Worm (Caenorhabditis elegans) whole organism, young adult: ENCODE results near the gene nhr-51.
"Not testable (repeated sequence)": the region's sequence is repeated elsewhere in the genome, so short reads cannot be mapped to it uniquely, and the experiment has no call there.

Experiments
- B0261.1 ChIP-seq: sonication (generic microtip); optimal IDR thresholded peaks from 2 replicates; lab custom pipeline; 2016; ENCODE audit warnings: mild to moderate bottlenecking, missing genetic modification characterization, moderate library complexity, missing compliant biosample characterization
- F33H1.4 ChIP-seq: fragments of 200-800 bp; sonication (Bioruptor generic); IDR thresholded peaks from 2 replicates; pipeline ENCODE4 v1.3.6; 2022; ENCODE audit warnings: missing genetic modification reagents, missing genetic modification characterization, missing compliant biosample characterization
- Y79H2A.3 ChIP-seq: fragments of 200-800 bp; sonication (Bioruptor generic); conservative IDR thresholded peaks from 2 replicates; pipeline ENCODE4 v1.3.6; 2022; ENCODE audit warnings: missing genetic modification reagents, missing genetic modification characterization, missing compliant biosample characterization
- Y95B8A.8 ChIP-seq: fragments of 200-800 bp; sonication (Bioruptor generic); IDR thresholded peaks from 2 replicates; pipeline ENCODE4 v1.3.6; 2022; ENCODE audit warnings: missing genetic modification reagents, missing genetic modification characterization, missing compliant biosample characterization
- akir-1 ChIP-seq: fragments of 200-800 bp; sonication (Bioruptor generic); optimal IDR thresholded peaks from 2 replicates; lab custom pipeline; 2018; ENCODE audit warnings: mild to moderate bottlenecking, missing genetic modification characterization, moderate library complexity, missing compliant biosample characterization
- ama-1 ChIP-seq, 3 experiments: fragments of 150-350 bp in 1 of 3; sonication (generic microtip) in 2 of 3; optimal IDR thresholded peaks; 2 replicates each; lab custom pipeline; 2014 to 2018; ENCODE audit warnings: missing biosample characterization in 2 of 3, missing genetic modification characterization in 2 of 3, missing genetic modification reagents in 2 of 3
- aptf-2 ChIP-seq: fragments of 200-800 bp; sonication (Bioruptor generic); conservative IDR thresholded peaks from 2 replicates; pipeline ENCODE4 v1.3.6; 2022; ENCODE audit warnings: missing genetic modification reagents, missing genetic modification characterization, missing compliant biosample characterization
- aptf-3 ChIP-seq: fragments of 200-800 bp; sonication (Bioruptor generic); IDR thresholded peaks from 2 replicates; pipeline ENCODE4 v1.3.6; 2022; ENCODE audit warnings: missing genetic modification characterization, missing compliant biosample characterization
- athp-1 ChIP-seq: sonication (generic microtip); optimal IDR thresholded peaks from 2 replicates; lab custom pipeline; 2017; ENCODE audit warnings: mild to moderate bottlenecking, missing genetic modification characterization, missing compliant biosample characterization
- bed-1 ChIP-seq: fragments of 200-800 bp; sonication (Bioruptor generic); IDR thresholded peaks from 2 replicates; pipeline ENCODE4 v1.3.6; 2022; ENCODE audit warnings: missing genetic modification reagents, missing genetic modification characterization, missing compliant biosample characterization
- bed-2 ChIP-seq: fragments of 200-800 bp; sonication (Bioruptor generic); IDR thresholded peaks from 2 replicates; pipeline ENCODE4 v1.3.6; 2022; ENCODE audit warnings: missing genetic modification reagents, missing genetic modification characterization, missing compliant biosample characterization
- cebp-1 ChIP-seq, 2 experiments: fragments of 200-800 bp in 1 of 2; sonication (Bioruptor generic) in 1 of 2; sonication (generic microtip) in 1 of 2; IDR thresholded peaks in 1 of 2; optimal IDR thresholded peaks in 1 of 2; 2 replicates each; pipeline versions ENCODE4 v1.3.6 to Lab custom; 2017 to 2022; ENCODE audit warnings: missing compliant biosample characterization in 2 of 2, missing genetic modification characterization in 2 of 2, mild to moderate bottlenecking in 1 of 2, missing genetic modification reagents in 1 of 2, moderate library complexity in 1 of 2
- cebp-2 ChIP-seq: fragments of 200-800 bp; sonication (Bioruptor generic); IDR thresholded peaks from 2 replicates; pipeline ENCODE4 v1.3.6; 2022; ENCODE audit warnings: missing genetic modification characterization, missing compliant biosample characterization
- chd-7 ChIP-seq: sonication (generic microtip); optimal IDR thresholded peaks from 2 replicates; lab custom pipeline; 2016; ENCODE audit warnings: mild to moderate bottlenecking, missing genetic modification characterization, moderate library complexity, missing compliant biosample characterization
- die-1 ChIP-seq: sonication (generic microtip); optimal IDR thresholded peaks from 2 replicates; lab custom pipeline; 2016; ENCODE audit warnings: missing genotype, mild to moderate bottlenecking, missing genetic modification characterization, missing compliant biosample characterization
- ekl-4 ChIP-seq: fragments of 200-800 bp; sonication (Bioruptor generic); IDR thresholded peaks from 2 replicates; pipeline ENCODE4 v1.3.6; 2022; ENCODE audit warnings: missing genetic modification reagents, missing genetic modification characterization, missing compliant biosample characterization
- ets-4 ChIP-seq: fragments of 200-800 bp; sonication (Bioruptor generic); optimal IDR thresholded peaks from 2 replicates; lab custom pipeline; 2018; ENCODE audit warnings: mild to moderate bottlenecking, missing genetic modification characterization, missing compliant biosample characterization
- hmg-20 ChIP-seq: fragments of 200-800 bp; sonication (Bioruptor generic); IDR thresholded peaks from 2 replicates; pipeline ENCODE4 v1.3.6; 2022; ENCODE audit warnings: missing genetic modification reagents, missing genetic modification characterization, missing compliant biosample characterization
- hrde-1 ChIP-seq: sonication (generic microtip); optimal IDR thresholded peaks from 2 replicates; lab custom pipeline; 2016; ENCODE audit warnings: missing genetic modification characterization, mild to moderate bottlenecking, missing compliant biosample characterization, moderate library complexity, missing genotype, missing genetic modification reagents, borderline replicate concordance
- lag-1 ChIP-seq: fragments of 200-800 bp; sonication (Bioruptor generic); IDR thresholded peaks from 2 replicates; pipeline ENCODE4 v1.3.6; 2022; ENCODE audit warnings: missing genetic modification reagents, missing genetic modification characterization, missing compliant biosample characterization
- nfya-2 ChIP-seq: fragments of 200-800 bp; sonication (Bioruptor generic); IDR thresholded peaks from 2 replicates; pipeline ENCODE4 v1.3.6; 2022; ENCODE audit warnings: missing genetic modification reagents, missing genetic modification characterization, missing compliant biosample characterization
- nhr-179 ChIP-seq: sonication (generic microtip); optimal IDR thresholded peaks from 2 replicates; lab custom pipeline; 2016; ENCODE audit warnings: mild to moderate bottlenecking, missing genetic modification characterization, missing compliant biosample characterization
- rpc-1 ChIP-seq, 2 experiments: fragments of 150-350 bp in 1 of 2; sonication (generic microtip) in 1 of 2; optimal IDR thresholded peaks; 2 replicates each; lab custom pipeline; 2014 to 2018; ENCODE audit warnings: missing biosample characterization in 1 of 2, missing genetic modification characterization in 1 of 2, missing genetic modification reagents in 1 of 2, missing genotype in 1 of 2
- snpc-1.1 ChIP-seq: sonication (generic microtip); optimal IDR thresholded peaks from 2 replicates; lab custom pipeline; 2017; ENCODE audit warnings: missing genetic modification characterization, mild to moderate bottlenecking, missing compliant biosample characterization, antibody characterized with exemption, moderate library complexity, missing genotype, missing genetic modification reagents; ENCODE audit not compliant: insufficient read depth
- tbp1 ChIP-seq: fragments of 200-800 bp; sonication (Bioruptor generic); optimal IDR thresholded peaks from 2 replicates; lab custom pipeline; 2018; ENCODE audit warnings: mild to moderate bottlenecking, missing genetic modification characterization, missing compliant biosample characterization
- xnd-1 ChIP-seq: sonication (generic microtip); optimal IDR thresholded peaks from 2 replicates; lab custom pipeline; 2016; ENCODE audit warnings: missing genotype, missing genetic modification reagents, missing genetic modification characterization, missing compliant biosample characterization
- zfh-2 ChIP-seq: fragments of 200-800 bp; sonication (Bioruptor generic); conservative IDR thresholded peaks from 2 replicates; pipeline ENCODE4 v1.3.6; 2022; ENCODE audit warnings: missing genetic modification reagents, missing genetic modification characterization, missing compliant biosample characterization
- zim-3 ChIP-seq: sonication (generic microtip); optimal IDR thresholded peaks from 2 replicates; lab custom pipeline; 2017; ENCODE audit warnings: mild to moderate bottlenecking, missing genetic modification characterization, moderate library complexity, missing compliant biosample characterization
- ztf-25 ChIP-seq: fragments of 200-800 bp; sonication (Bioruptor generic); IDR thresholded peaks from 2 replicates; pipeline ENCODE4 v1.3.6; 2022; ENCODE audit warnings: missing genetic modification reagents, missing genetic modification characterization, missing compliant biosample characterization

nhr-51 gene

ce11 chrV:15668200-15668599 is 5.6 kb upstream of the nhr-51 start, which contains the start of gene F53E4.1:
TSS of gene F53E4.1 (minus strand) at chrV:15668300.
- TF ChIP-seq rpc-1 (optimal IDR thresholded peaks at IDR 0.05; lab: Kevin White, UChicago) = not testable (repeated sequence)
- TF ChIP-seq rpc-1 (tag; optimal IDR thresholded peaks at IDR 0.05; lab: Kevin White, UChicago) = peak; percentile 12

DNA sequence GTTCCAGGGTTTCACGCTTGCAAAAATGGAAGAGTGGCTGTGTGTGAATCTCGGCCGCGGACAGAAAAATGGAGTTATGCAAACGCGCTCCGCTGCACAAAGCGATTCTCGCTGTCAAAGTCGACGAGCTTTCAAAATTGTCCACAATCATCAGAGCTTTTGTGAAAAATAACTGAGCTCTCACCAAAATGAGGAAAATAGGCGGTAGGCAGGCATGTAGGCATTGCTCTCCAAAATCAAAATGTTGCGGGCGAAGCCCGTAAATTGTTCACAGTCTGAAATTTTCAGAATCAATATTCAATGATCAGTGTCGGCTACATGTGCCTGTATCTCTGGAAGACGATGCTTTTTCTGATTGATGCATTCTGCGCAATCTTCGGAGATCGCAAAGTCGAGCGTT is 4.9 kb upstream of the nhr-51 start, which contains the start of gene K06B4.4:
Gene K06B4.4, plus strand, starts transcription at position 301 of the 400 bp plus-strand sequence.
- no peak for TF ChIP-seq akir-1 (GFP tag; lab: Kevin White, UChicago)
- no peak for TF ChIP-seq zim-3 (tag; lab: Kevin White, UChicago)
- TF ChIP-seq aptf-2 = no peak
- TF ChIP-seq aptf-3 (GFP tag; lab: Robert Waterston, UW) = no peak
- TF ChIP-seq cebp-2 (GFP tag; lab: Robert Waterston, UW) = no peak
- TF ChIP-seq ekl-4 (GFP tag; lab: Robert Waterston, UW) = no peak
- TF ChIP-seq Y95B8A.8 (GFP tag; lab: Robert Waterston, UW) = no peak
- TF ChIP-seq tbp1 (GFP tag; lab: Kevin White, UChicago) = no peak
- TF ChIP-seq Y79H2A.3 = no peak
- no peak for TF ChIP-seq athp-1 (tag; lab: Kevin White, UChicago)
- TF ChIP-seq die-1 (tag; lab: Kevin White, UChicago) = no peak

- not testable (repeated sequence) for TF ChIP-seq snpc-1.1 (tag; lab: Kevin White, UChicago); hrde-1; zfh-2 (GFP tag; lab: Robert Waterston, UW)
Observed at ce11 chrV:15670139-15670538, 3.7 kb upstream of the nhr-51 start, which contains the start of gene K06B4.15. TSS of gene K06B4.15 (plus strand) at chrV:15670439.

- TF ChIP-seq bed-1 (GFP tag; lab: Robert Waterston, UW) (0 out of 2 replicates have a peak, but pooled peaks have one; percentile 71), ama-1 (optimal IDR thresholded peaks at IDR 0.05; lab: Kevin White, UChicago) (no peak), ama-1 (GFP tag; optimal IDR thresholded peaks at IDR 0.05; lab: Kevin White, UChicago) (no peak), zfh-2 (GFP tag; lab: Robert Waterston, UW) (peak; percentile 72)
Observed at ce11 chrV:15674899-15675298, 1.1 kb downstream of the nhr-51 start.

DNA sequence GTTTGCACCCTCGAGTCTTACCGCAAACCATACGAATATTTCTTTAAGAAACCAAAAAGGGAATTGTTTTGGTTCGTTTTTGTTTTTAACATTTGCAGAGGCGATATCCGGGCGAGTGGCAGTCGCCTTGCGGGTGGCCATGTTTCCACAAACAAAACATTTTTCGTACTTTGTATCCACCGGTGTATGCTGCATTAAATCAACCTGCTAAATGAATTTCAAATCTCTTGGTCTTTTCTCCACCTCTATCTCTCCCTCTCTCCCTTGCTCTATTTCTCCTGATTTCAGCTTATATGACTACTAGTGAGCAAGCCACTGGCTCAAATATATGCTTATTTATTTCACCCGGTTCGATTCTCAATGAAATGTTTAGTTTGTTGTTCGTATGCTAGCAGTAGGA is 3.4 kb downstream of the nhr-51 start, which contains the start of gene nhr-52:
Gene nhr-52, plus strand, starts transcription at position 301 of the 400 bp plus-strand sequence.
- TF ChIP-seq cebp-1 (GFP tag; IDR thresholded peaks at IDR 0.05; lab: Robert Waterston, UW) (no peak), cebp-1 (tag; optimal IDR thresholded peaks at IDR 0.05; lab: Kevin White, UChicago) (no peak), zfh-2 (GFP tag; lab: Robert Waterston, UW) (no peak), F33H1.4 (no peak), lag-1 (GFP tag; lab: Robert Waterston, UW) (no peak), xnd-1 (tag; lab: Kevin White, UChicago) (no peak), bed-2 (GFP tag; lab: Robert Waterston, UW) (no peak), akir-1 (GFP tag; lab: Kevin White, UChicago) (no peak), B0261.1 (tag; lab: Kevin White, UChicago) (no peak), nfya-2 (no peak), die-1 (tag; lab: Kevin White, UChicago) (no peak), chd-7 (tag; lab: Kevin White, UChicago) (no peak), hmg-20 (no peak), nhr-179 (no peak), ets-4 (GFP tag; lab: Kevin White, UChicago) (no peak), ztf-25 (GFP tag; lab: Robert Waterston, UW) (no peak)
